Fruit fly (Drosophila melanogaster) whole organism, embryonic: ENCODE results near the gene foxo.

Experiments used
- Atf3 ChIP-seq: fragments of 200-800 bp; sonication (Bioruptor generic); optimal IDR thresholded peaks from 3 replicates; lab custom pipeline; 2016; ENCODE audit warnings: missing biosample characterization, missing genetic modification characterization
- CG11560 ChIP-seq: fragments of 200-800 bp; sonication (Bioruptor generic); IDR thresholded peaks from 3 replicates; pipeline ENCODE4 v1.3.6; 2022; ENCODE audit warnings: missing biosample characterization, missing genetic modification characterization
- CG1529 ChIP-seq: fragments of 200-800 bp; sonication (Bioruptor generic); optimal IDR thresholded peaks from 3 replicates; lab custom pipeline; 2018; ENCODE audit warnings: missing biosample characterization, missing genetic modification characterization
- CG15479 ChIP-seq: fragments of 200-800 bp; sonication (Bioruptor generic); optimal IDR thresholded peaks from 3 replicates; lab custom pipeline; 2019; ENCODE audit warnings: missing biosample characterization, mild to moderate bottlenecking, missing genetic modification characterization, moderate library complexity
- CG16779 ChIP-seq: fragments of 200-800 bp; sonication (Bioruptor generic); IDR thresholded peaks from 2 replicates; pipeline ENCODE4 v1.3.6; 2022; ENCODE audit warnings: missing biosample characterization, missing genetic modification characterization
- CG17361 ChIP-seq: fragments of 200-800 bp; sonication (Bioruptor generic); IDR thresholded peaks from 3 replicates; pipeline ENCODE4 v1.3.6; 2022; ENCODE audit warnings: missing biosample characterization, missing genetic modification characterization
- CG2116 ChIP-seq: fragments of 200-800 bp; sonication (Bioruptor generic); optimal IDR thresholded peaks from 3 replicates; lab custom pipeline; 2018; ENCODE audit warnings: missing biosample characterization, mild to moderate bottlenecking, missing genetic modification characterization
- CG34224 ChIP-seq: fragments of 200-800 bp; sonication (Bioruptor generic); IDR thresholded peaks from 3 replicates; pipeline ENCODE4 v1.3.6; 2022; ENCODE audit warnings: missing biosample characterization, missing genetic modification characterization; ENCODE audit not compliant: partially characterized antibody
- CG34376 ChIP-seq: fragments of 200-800 bp; sonication (Bioruptor generic); optimal IDR thresholded peaks from 2 replicates; lab custom pipeline; 2018; ENCODE audit warnings: missing biosample characterization, mild to moderate bottlenecking, missing genetic modification characterization
- CG5245 ChIP-seq: fragments of 200-800 bp; sonication (Bioruptor generic); optimal IDR thresholded peaks from 3 replicates; lab custom pipeline; 2016; ENCODE audit warnings: missing biosample characterization, missing genetic modification characterization
- CG9727 ChIP-seq: fragments of 200-800 bp; sonication (Bioruptor generic); optimal IDR thresholded peaks from 3 replicates; lab custom pipeline; 2017; ENCODE audit warnings: missing biosample characterization, mild to moderate bottlenecking, missing genetic modification characterization
- MESR4 ChIP-seq: fragments of 200-800 bp; sonication (Bioruptor generic); optimal IDR thresholded peaks from 2 replicates; lab custom pipeline; 2018; ENCODE audit warnings: missing biosample characterization, mild to moderate bottlenecking, missing genetic modification characterization, moderate library complexity
- Pdp1 ChIP-seq, 2 experiments: fragments of 200-800 bp; sonication (Bioruptor generic); optimal IDR thresholded peaks; 3 replicates each; lab custom pipeline; 2016; ENCODE audit warnings: missing biosample characterization in 2 of 2, missing genetic modification characterization in 2 of 2, mild to moderate bottlenecking in 1 of 2, moderate library complexity in 1 of 2
- Stat92E ChIP-seq, 3 experiments: fragments of >200 bp in 2 of 3; fragments of 200-800 bp in 1 of 3; sonication (Bioruptor generic) in 1 of 3; optimal IDR thresholded peaks; 2 replicates each; lab custom pipeline; 2017 to 2019; ENCODE audit warnings: missing biosample characterization in 3 of 3, missing genetic modification characterization in 3 of 3, mild to moderate bottlenecking in 1 of 3, moderate library complexity in 1 of 3
- Vsx1 ChIP-seq: fragments of 200-800 bp; sonication (Bioruptor generic); optimal IDR thresholded peaks from 2 replicates; lab custom pipeline; 2017; ENCODE audit warnings: missing biosample characterization, mild to moderate bottlenecking, missing genetic modification characterization, missing genetic modification reagents
- bsh ChIP-seq, 2 experiments: fragments of 200-800 bp; sonication (Bioruptor generic); optimal IDR thresholded peaks; 2 replicates each; lab custom pipeline; 2017 to 2018; ENCODE audit warnings: mild to moderate bottlenecking in 2 of 2, missing biosample characterization in 2 of 2, missing genetic modification characterization in 2 of 2, moderate library complexity in 1 of 2
- cg ChIP-seq: fragments of 200-800 bp; sonication (Bioruptor generic); optimal IDR thresholded peaks from 3 replicates; lab custom pipeline; 2019; ENCODE audit warnings: missing biosample characterization, mild to moderate bottlenecking, missing genetic modification characterization, moderate library complexity
- chinmo ChIP-seq: fragments of 200-800 bp; sonication (Bioruptor generic); IDR thresholded peaks from 4 replicates; pipeline ENCODE4 v1.3.6; 2022; ENCODE audit warnings: missing biosample characterization, missing genetic modification characterization; ENCODE audit not compliant: partially characterized antibody
- corto ChIP-seq: fragments of 200-800 bp; sonication (Bioruptor generic); optimal IDR thresholded peaks from 2 replicates; lab custom pipeline; 2016; ENCODE audit warnings: missing biosample characterization, mild to moderate bottlenecking, missing genetic modification characterization, moderate library complexity
- dmrt99B ChIP-seq: fragments of 200-800 bp; sonication (Bioruptor generic); optimal IDR thresholded peaks from 2 replicates; lab custom pipeline; 2018; ENCODE audit warnings: missing biosample characterization, mild to moderate bottlenecking, missing genetic modification characterization, moderate library complexity
- eve ChIP-seq, 2 experiments: fragments of >200 bp; optimal IDR thresholded peaks; 2 replicates each; lab custom pipeline; 2017; ENCODE audit warnings: missing biosample characterization in 2 of 2, missing genetic modification characterization in 2 of 2
- exex ChIP-seq: fragments of 200-800 bp; sonication (Bioruptor generic); optimal IDR thresholded peaks from 4 replicates; lab custom pipeline; 2018; ENCODE audit warnings: missing biosample characterization, mild to moderate bottlenecking, missing genetic modification characterization, moderate library complexity
- ftz-f1 ChIP-seq: fragments of 200-800 bp; sonication (Bioruptor generic); optimal IDR thresholded peaks from 2 replicates; lab custom pipeline; 2016; ENCODE audit warnings: missing biosample characterization, missing genetic modification characterization
- grn ChIP-seq: fragments of 200-800 bp; sonication (Bioruptor generic); optimal IDR thresholded peaks from 3 replicates; lab custom pipeline; 2017; ENCODE audit warnings: missing biosample characterization, missing genetic modification characterization
- ind ChIP-seq: fragments of 200-800 bp; sonication (Bioruptor generic); optimal IDR thresholded peaks from 3 replicates; lab custom pipeline; 2016; ENCODE audit warnings: missing biosample characterization, missing genetic modification characterization
- luna ChIP-seq: fragments of 200-800 bp; sonication (Bioruptor generic); optimal IDR thresholded peaks from 2 replicates; lab custom pipeline; 2016; ENCODE audit warnings: missing biosample characterization, missing genetic modification characterization
- mirr ChIP-seq: fragments of 200-800 bp; sonication (Bioruptor generic); optimal IDR thresholded peaks from 3 replicates; lab custom pipeline; 2018; ENCODE audit warnings: missing biosample characterization, mild to moderate bottlenecking, missing genetic modification characterization
- odd ChIP-seq: fragments of 200-800 bp; sonication (Bioruptor generic); optimal IDR thresholded peaks from 2 replicates; lab custom pipeline; 2017; ENCODE audit warnings: missing biosample characterization, mild to moderate bottlenecking, missing genetic modification characterization
- onecut ChIP-seq: fragments of 200-800 bp; sonication (Bioruptor generic); IDR thresholded peaks from 2 replicates; pipeline ENCODE4 v1.3.6; 2022; ENCODE audit warnings: missing biosample characterization, missing genetic modification characterization
- otp ChIP-seq: fragments of 200-800 bp; sonication (Bioruptor generic); IDR thresholded peaks from 3 replicates; pipeline ENCODE4, ENCODE4 v1.3.6; 2022; ENCODE audit warnings: missing biosample characterization, missing genetic modification characterization
- sna ChIP-seq: fragments of 200-800 bp; sonication (Bioruptor generic); IDR thresholded peaks from 2 replicates; pipeline ENCODE4 v1.3.6; 2022; ENCODE audit warnings: missing biosample characterization, missing genetic modification characterization; ENCODE audit not compliant: partially characterized antibody
- sug ChIP-seq: fragments of 200-800 bp; optimal IDR thresholded peaks from 2 replicates; lab custom pipeline; 2019; ENCODE audit warnings: missing biosample characterization, mild to moderate bottlenecking, missing genetic modification characterization, moderate library complexity
- trem ChIP-seq: fragments of 200-800 bp; optimal IDR thresholded peaks from 3 replicates; lab custom pipeline; 2019; ENCODE audit warnings: missing biosample characterization, mild to moderate bottlenecking, missing genetic modification characterization, moderate library complexity

The foxo gene

dm6 chr3R:14031531-14032414 is 25.0 kb upstream of the foxo start, which contains the start of the genes rdx and CG3061 (continued):
- TF ChIP-seq bsh (GFP tag; optimal IDR thresholded peaks at IDR 0.05; lab: Kevin White, UChicago): peak in 1 of 2 experiments; percentile 22
- peak; percentile 13 for TF ChIP-seq Vsx1 (GFP tag; lab: Kevin White, UChicago)
- TF ChIP-seq ftz-f1 (GFP tag; lab: Kevin White, UChicago): no peak
- TF ChIP-seq ind (GFP tag; lab: Kevin White, UChicago): peak; percentile 69
- TF ChIP-seq, all 482 proteins: peak for 195

dm6 chr3R:14032422-14033188 is 24.1 kb upstream of the foxo start:
- peak; percentile 18; the same call in 1 of the 2 replicates for TF ChIP-seq sna
- TF ChIP-seq CG34376: peak; percentile 32
- TF ChIP-seq CG11560 (tag; lab: Robert Waterston, UW): no peak
- peak; percentile 41 for TF ChIP-seq exex (tag; lab: Kevin White, UChicago)
- TF ChIP-seq CG9727 (GFP tag; lab: Kevin White, UChicago): peak; percentile 21
- 0 out of 2 replicates have a peak, but pooled peaks have one; percentile 28 for TF ChIP-seq onecut
- peak; percentile 56 for TF ChIP-seq mirr (GFP tag; lab: Kevin White, UChicago)
- no peak for TF ChIP-seq corto
- TF ChIP-seq chinmo: 0 out of 4 replicates have a peak, but pooled peaks have one; percentile 56
- TF ChIP-seq luna (GFP tag; lab: Kevin White, UChicago): no peak
- TF ChIP-seq otp (GFP tag; lab: Robert Waterston, UW): 0 out of 3 replicates have a peak, but pooled peaks have one; percentile 7
- no peak for TF ChIP-seq CG16779 (GFP tag; lab: Robert Waterston, UW)
- TF ChIP-seq CG15479 (GFP tag; lab: Kevin White, UChicago): peak; percentile 40
- peak; percentile 27 for TF ChIP-seq cg
- TF ChIP-seq CG5245 (GFP tag; lab: Kevin White, UChicago): no peak
- TF ChIP-seq odd (GFP tag; lab: Kevin White, UChicago): no peak
- no peak for TF ChIP-seq Atf3
- peak in 1 of 2 experiments; percentile 18 for TF ChIP-seq Pdp1 (GFP tag; optimal IDR thresholded peaks at IDR 0.05; lab: Kevin White, UChicago)
- TF ChIP-seq MESR4: peak; percentile 95
- TF ChIP-seq CG17361 (GFP tag; lab: Robert Waterston, UW): peak; percentile 4; the same call in 1 of the 3 replicates
- TF ChIP-seq CG34224: no peak
- TF ChIP-seq grn (GFP tag; lab: Kevin White, UChicago): peak; percentile 88
- TF ChIP-seq trem: peak; percentile 3
- TF ChIP-seq sug: peak; percentile 47

dm6 chr3R:14034636-14035035 is 22.1 kb upstream of the foxo start:
- no peak for TF ChIP-seq CG1529
- TF ChIP-seq eve (GFP tag; optimal IDR thresholded peaks at IDR 0.05; lab: Kevin White, UChicago): peak in 1 of 2 experiments; percentile 65
- no peak for TF ChIP-seq CG2116 (GFP tag; lab: Kevin White, UChicago)
- TF ChIP-seq dmrt99B: no peak
- TF ChIP-seq Stat92E (GFP tag; optimal IDR thresholded peaks at IDR 0.05; lab: Kevin White, UChicago): no peak
- TF ChIP-seq, all 482 proteins: peak for 1
